Fruit fly (Drosophila melanogaster) whole organism, embryonic: ENCODE measurements around the gene CG9676.

ENCODE experiments used
- CG2889 ChIP-seq: fragments of 200-800 bp; sonication (Bioruptor generic); IDR thresholded peaks from 3 replicates; pipeline ENCODE4 v1.3.6; 2022; ENCODE audit warnings: missing biosample characterization, missing genetic modification characterization
- Fer2 ChIP-seq: fragments of 200-800 bp; sonication (Bioruptor generic); optimal IDR thresholded peaks from 2 replicates; lab custom pipeline; 2018; ENCODE audit warnings: missing biosample characterization, mild to moderate bottlenecking, missing genetic modification characterization, moderate library complexity
- HHEX ChIP-seq: fragments of 200-800 bp; sonication (Bioruptor generic); optimal IDR thresholded peaks from 3 replicates; lab custom pipeline; 2017; ENCODE audit warnings: missing biosample characterization, mild to moderate bottlenecking, missing genetic modification characterization, missing genetic modification reagents
- Hmx ChIP-seq: fragments of 200-800 bp; sonication (Bioruptor generic); optimal IDR thresholded peaks from 2 replicates; lab custom pipeline; 2016; ENCODE audit warnings: missing biosample characterization, missing genetic modification characterization
- Hr3 ChIP-seq: fragments of 200-800 bp; sonication (Bioruptor generic); optimal IDR thresholded peaks from 3 replicates; lab custom pipeline; 2016; ENCODE audit warnings: missing biosample characterization, missing genetic modification characterization
- ham ChIP-seq: fragments of 200-800 bp; sonication (Bioruptor generic); IDR thresholded peaks from 2 replicates; pipeline ENCODE4 v1.3.6; 2022; ENCODE audit warnings: missing biosample characterization, missing genetic modification characterization

DNA sequence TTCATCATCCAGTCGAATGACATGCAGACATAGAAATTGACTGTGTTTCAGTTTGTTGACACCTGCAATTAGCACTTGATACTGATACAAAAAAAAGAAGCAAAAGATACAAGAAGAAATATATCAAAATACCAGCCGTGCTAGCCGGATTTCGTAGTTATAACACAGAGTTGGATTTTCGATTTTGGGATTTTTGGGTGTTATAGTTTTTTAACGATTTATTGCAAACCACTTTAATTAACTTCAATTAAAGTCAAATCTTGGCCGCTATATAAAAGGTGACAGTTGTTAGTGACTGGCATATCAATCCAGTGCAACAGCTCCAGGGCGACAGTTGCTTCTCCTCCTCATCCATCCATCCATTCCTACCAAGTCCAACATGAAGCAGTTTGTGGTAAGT is 30.8 kb upstream of the CG9676 start, which contains the start of gene TwdlX:
- TF ChIP-seq HHEX (GFP tag; lab: Kevin White, UChicago) (no peak), ham (GFP tag; lab: Robert Waterston, UW) (no peak), Hr3 (GFP tag; lab: Kevin White, UChicago) (no peak), Fer2 (tag; lab: Kevin White, UChicago) (no peak), Hmx (GFP tag; lab: Kevin White, UChicago) (no peak), CG2889 (no peak)
